Worm (Caenorhabditis elegans): ENCODE results near the gene C50H2.7.

DNA sequence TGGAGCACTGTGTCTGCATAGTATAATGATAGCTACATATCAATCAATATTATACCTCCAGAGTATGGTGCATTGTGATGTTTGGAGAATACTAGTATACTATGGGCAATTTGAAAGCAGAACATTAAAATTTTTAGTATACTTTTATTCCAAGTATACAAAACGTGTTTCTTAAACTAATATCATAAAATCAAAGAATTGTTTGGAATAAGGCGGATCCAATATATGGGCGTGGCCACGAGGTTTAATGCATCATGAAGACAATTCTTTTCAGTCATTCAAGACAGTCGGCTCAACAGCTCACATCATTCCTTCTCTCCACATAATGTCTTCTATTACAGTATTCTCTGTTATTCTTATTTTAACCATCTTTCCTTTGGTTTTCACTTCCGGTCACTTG is 42.7 kb upstream of the C50H2.7 start, which contains the start of gene sdz-31:
- TF ChIP-seq nhr-90 (tag; optimal IDR thresholded peaks at IDR 0.05; ENCODE audit: poor library complexity) (no peak), lin-14 (GFP tag; optimal IDR thresholded peaks at IDR 0.05) (no peak), efl-3 (GFP tag; optimal IDR thresholded peaks at IDR 0.05) (no peak)

All from whole organism, L1 larva.